Worm (Caenorhabditis elegans) whole organism, L3 larva: ENCODE results near the gene tbcc-1.
A peak's percentile ranks its signal among the peaks of the same experiment; 100 is the strongest.

Source experiments
- elt-2 ChIP-seq: sonication (generic microtip); optimal IDR thresholded peaks from 2 replicates; lab custom pipeline; 2016; ENCODE audit warnings: missing genetic modification reagents, mild to moderate bottlenecking, missing genetic modification characterization, missing compliant biosample characterization
- fkh-10 ChIP-seq: sonication (generic microtip); optimal IDR thresholded peaks from 2 replicates; lab custom pipeline; 2017; ENCODE audit warnings: missing biosample characterization, missing genetic modification reagents, missing genetic modification characterization

tbcc-1 gene

DNA sequence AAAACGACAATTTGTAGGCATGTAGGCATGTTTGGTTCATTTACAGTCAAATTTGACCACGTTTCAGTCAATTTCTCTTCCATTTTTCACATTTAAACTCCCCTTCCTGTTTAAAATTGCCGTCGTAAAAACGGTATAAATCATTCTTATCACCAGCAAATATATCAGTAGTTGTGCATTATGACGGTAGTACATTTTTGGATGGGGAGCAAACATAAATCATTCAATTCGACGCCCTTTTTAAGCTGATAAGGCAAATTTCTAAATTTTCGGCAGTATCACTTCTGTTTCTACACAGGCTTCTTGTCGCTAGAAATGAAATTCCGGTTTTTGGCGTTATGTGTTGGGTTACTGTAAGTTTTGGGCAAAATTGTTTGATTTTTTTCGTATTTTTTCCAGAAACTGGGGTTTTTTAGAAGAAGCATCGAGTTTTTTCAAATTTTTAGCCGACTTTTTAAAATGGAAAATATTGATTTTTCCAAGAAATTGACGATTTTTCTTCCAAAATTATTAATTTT, 53.7 kb downstream of the tbcc-1 start, which contains the start of gene H34I24.2:
Gene H34I24.2 (plus strand): TSS at position 189 of the 518 bp plus-strand sequence.
- TF ChIP-seq fkh-10 (GFP tag; lab: Kevin White, UChicago) = no peak
- TF ChIP-seq elt-2 (tag; lab: Kevin White, UChicago) = peak; percentile 66
